Worm (Caenorhabditis elegans) whole organism, L2 larva: ENCODE results near the gene sto-6.

ENCODE experiments used
- C34F6.9 ChIP-seq: fragments of 150-350 bp; optimal IDR thresholded peaks from 2 replicates; lab custom pipeline; 2014; ENCODE audit warnings: missing biosample characterization, missing genetic modification characterization
- F13H6.1 ChIP-seq: sonication (generic microtip); optimal IDR thresholded peaks from 2 replicates; lab custom pipeline; 2016; ENCODE audit warnings: missing genetic modification characterization, missing compliant biosample characterization
- Y55F3AM.14 ChIP-seq: fragments of 200-800 bp; sonication (Bioruptor generic); optimal IDR thresholded peaks from 2 replicates; lab custom pipeline; 2018; ENCODE audit warnings: mild to moderate bottlenecking, missing genetic modification characterization, missing compliant biosample characterization
- ZK546.5 ChIP-seq: sonication (generic microtip); optimal IDR thresholded peaks from 2 replicates; lab custom pipeline; 2017; ENCODE audit warnings: missing biosample characterization, missing genetic modification characterization
- alr-1 ChIP-seq: fragments of 150-350 bp; optimal IDR thresholded peaks from 2 replicates; lab custom pipeline; 2014; ENCODE audit warnings: missing biosample characterization, missing genetic modification characterization
- aly-2 ChIP-seq: fragments of 150-350 bp; optimal IDR thresholded peaks from 2 replicates; lab custom pipeline; 2014; ENCODE audit warnings: missing biosample characterization, missing genetic modification characterization
- ama-1 ChIP-seq: fragments of 150-350 bp; optimal IDR thresholded peaks from 2 replicates; lab custom pipeline; 2018; ENCODE audit warnings: inconsistent platforms
- ceh-16 ChIP-seq: fragments of 150-350 bp; optimal IDR thresholded peaks from 2 replicates; lab custom pipeline; 2014; ENCODE audit warnings: missing biosample characterization, missing genetic modification characterization
- crh-2 ChIP-seq: sonication (generic microtip); optimal IDR thresholded peaks from 2 replicates; lab custom pipeline; 2017; ENCODE audit warnings: missing biosample characterization, missing genetic modification characterization
- dmd-4 ChIP-seq: sonication (generic microtip); optimal IDR thresholded peaks from 2 replicates; lab custom pipeline; 2017; ENCODE audit warnings: missing biosample characterization, missing genetic modification characterization
- egl-27 ChIP-seq: sonication (generic microtip); optimal IDR thresholded peaks from 3 replicates; lab custom pipeline; 2017; ENCODE audit warnings: missing biosample characterization, missing genetic modification reagents, missing genetic modification characterization
- elt-1 ChIP-seq: fragments of 150-350 bp; optimal IDR thresholded peaks from 2 replicates; lab custom pipeline; 2014; ENCODE audit warnings: missing biosample characterization, missing genetic modification characterization
- elt-3 ChIP-seq: sonication (generic microtip); optimal IDR thresholded peaks from 2 replicates; lab custom pipeline; 2017; ENCODE audit warnings: missing biosample characterization, missing genetic modification characterization
- fos-1 ChIP-seq: fragments of 150-350 bp; optimal IDR thresholded peaks from 2 replicates; lab custom pipeline; 2014; ENCODE audit warnings: missing biosample characterization, missing genetic modification characterization
- gmeb-1 ChIP-seq: fragments of 150-350 bp; optimal IDR thresholded peaks from 2 replicates; lab custom pipeline; 2014; ENCODE audit warnings: missing biosample characterization, missing genetic modification characterization
- lin-11 ChIP-seq: fragments of 150-350 bp; sonication (generic microtip); optimal IDR thresholded peaks from 2 replicates; lab custom pipeline; 2014; ENCODE audit warnings: missing biosample characterization, missing genetic modification characterization, inconsistent platforms, mixed read lengths
- lin-13 ChIP-seq: fragments of 150-350 bp; optimal IDR thresholded peaks from 2 replicates; lab custom pipeline; 2014; ENCODE audit warnings: missing biosample characterization, missing genetic modification reagents, missing genetic modification characterization
- lin-39 ChIP-seq: fragments of 150-350 bp; optimal IDR thresholded peaks from 2 replicates; lab custom pipeline; 2014; ENCODE audit warnings: missing biosample characterization, missing genetic modification reagents, missing genetic modification characterization
- lsy-2 ChIP-seq, 2 experiments: fragments of 150-350 bp in 1 of 2; sonication (generic microtip) in 1 of 2; optimal IDR thresholded peaks; 2 replicates each; lab custom pipeline; 2014 to 2017; ENCODE audit warnings: missing biosample characterization in 2 of 2, missing genetic modification characterization in 2 of 2
- mab-5 ChIP-seq: fragments of 150-350 bp; optimal IDR thresholded peaks from 2 replicates; lab custom pipeline; 2014; ENCODE audit warnings: missing biosample characterization, missing genetic modification characterization
- mbf-1 ChIP-seq: sonication (generic microtip); optimal IDR thresholded peaks from 2 replicates; lab custom pipeline; 2017; ENCODE audit warnings: missing biosample characterization, missing genetic modification characterization
- nhr-10 ChIP-seq: sonication (generic microtip); optimal IDR thresholded peaks from 2 replicates; lab custom pipeline; 2017; ENCODE audit warnings: missing biosample characterization, missing genetic modification characterization
- nhr-12 ChIP-seq: fragments of 150-350 bp; optimal IDR thresholded peaks from 2 replicates; lab custom pipeline; 2014; ENCODE audit warnings: missing biosample characterization, missing genetic modification characterization
- nhr-129 ChIP-seq: fragments of 150-350 bp; optimal IDR thresholded peaks from 2 replicates; lab custom pipeline; 2014; ENCODE audit warnings: missing biosample characterization, missing genetic modification characterization
- nhr-21 ChIP-seq: fragments of 150-350 bp; optimal IDR thresholded peaks from 2 replicates; lab custom pipeline; 2014; ENCODE audit warnings: missing biosample characterization, missing genetic modification characterization
- nhr-237 ChIP-seq: fragments of 150-350 bp; optimal IDR thresholded peaks from 2 replicates; lab custom pipeline; 2014; ENCODE audit warnings: missing biosample characterization, missing genetic modification characterization
- nhr-25 ChIP-seq: fragments of 150-350 bp; sonication (generic microtip); optimal IDR thresholded peaks from 3 replicates; lab custom pipeline; 2014; ENCODE audit warnings: missing biosample characterization, missing genetic modification characterization
- nhr-6 ChIP-seq: fragments of 150-350 bp; optimal IDR thresholded peaks from 2 replicates; lab custom pipeline; 2014; ENCODE audit warnings: missing biosample characterization, missing genetic modification characterization
- sem-4 ChIP-seq: fragments of 150-350 bp; optimal IDR thresholded peaks from 2 replicates; lab custom pipeline; 2014; ENCODE audit warnings: missing biosample characterization, missing genetic modification reagents, missing genetic modification characterization
- sma-3 ChIP-seq: sonication (generic microtip); optimal IDR thresholded peaks from 2 replicates; lab custom pipeline; 2016; ENCODE audit warnings: missing genetic modification reagents, missing genetic modification characterization, missing compliant biosample characterization
- sma-9 ChIP-seq, 2 experiments: fragments of 150-350 bp in 1 of 2; sonication (generic microtip) in 1 of 2; optimal IDR thresholded peaks; 2 replicates each; lab custom pipeline; 2014 to 2016; ENCODE audit warnings: missing genetic modification characterization in 2 of 2, mild to moderate bottlenecking in 1 of 2, missing biosample characterization in 1 of 2, missing compliant biosample characterization in 1 of 2, missing genetic modification reagents in 1 of 2, moderate library complexity in 1 of 2
- unc-39 ChIP-seq: fragments of 150-350 bp; optimal IDR thresholded peaks from 2 replicates; lab custom pipeline; 2014; ENCODE audit warnings: missing biosample characterization, missing genetic modification characterization
- unc-55 ChIP-seq: fragments of 150-350 bp; sonication (generic microtip); optimal IDR thresholded peaks from 3 replicates; lab custom pipeline; 2014; ENCODE audit warnings: missing biosample characterization, missing genetic modification reagents, missing genetic modification characterization
- zag-1 ChIP-seq: fragments of 150-350 bp; optimal IDR thresholded peaks from 2 replicates; lab custom pipeline; 2014; ENCODE audit warnings: missing biosample characterization, missing genetic modification characterization
- ztf-1 ChIP-seq: fragments of 200-800 bp; sonication (Bioruptor generic); conservative IDR thresholded peaks from 2 replicates; pipeline ENCODE4 v1.3.6; 2022; ENCODE audit warnings: missing genetic modification characterization, missing compliant biosample characterization
- ztf-11 ChIP-seq: sonication (generic microtip); optimal IDR thresholded peaks from 2 replicates; lab custom pipeline; 2017; ENCODE audit warnings: missing biosample characterization, missing genetic modification characterization

The sto-6 gene

ce11 chrX:11645517-11645916, 13.3 kb downstream of the sto-6 start (continued):
- peak; percentile 27 for TF ChIP-seq fos-1 (tag; lab: Kevin White, UChicago)

ce11 chrX:11647165-11647564, 15.0 kb downstream of the sto-6 start, which contains the start of gene T04F8.8:
Gene T04F8.8, plus strand, starts transcription at chrX:11647465.
- TF ChIP-seq nhr-25 (tag; lab: Kevin White, UChicago) (no peak), unc-39 (tag; lab: Kevin White, UChicago) (no peak), F13H6.1 (tag; lab: Kevin White, UChicago) (no peak), sma-3 (GFP tag; lab: Kevin White, UChicago) (peak; percentile 64), mbf-1 (no peak)

ce11 chrX:11650751-11651150, 18.5 kb downstream of the sto-6 start, which contains the start of gene cutl-11:
Gene cutl-11, minus strand, starts transcription at chrX:11650851.
- no peak for TF ChIP-seq alr-1 (tag; lab: Kevin White, UChicago)
- TF ChIP-seq nhr-12, result no peak
- no peak for TF ChIP-seq sma-3 (GFP tag; lab: Kevin White, UChicago)
- no peak for TF ChIP-seq nhr-21
- TF ChIP-seq elt-3, result no peak
- TF ChIP-seq Y55F3AM.14 (GFP tag; lab: Kevin White, UChicago), result no peak
- no peak for TF ChIP-seq ztf-1 (GFP tag; lab: Robert Waterston, UW)
- TF ChIP-seq fos-1 (tag; lab: Kevin White, UChicago), result no peak
- TF ChIP-seq unc-55 (GFP tag; lab: Kevin White, UChicago), result no peak
- TF ChIP-seq dmd-4 (tag; lab: Kevin White, UChicago), result no peak
- no peak for TF ChIP-seq ceh-16 (tag; lab: Kevin White, UChicago)
- TF ChIP-seq elt-1, result no peak
- TF ChIP-seq ama-1 (lab: Kevin White, UChicago), result no peak
- TF ChIP-seq, all 48 proteins: peak for 0

- TF ChIP-seq fos-1 (tag; lab: Kevin White, UChicago), result peak; percentile 82
- no peak for TF ChIP-seq unc-39 (tag; lab: Kevin White, UChicago)
- peak; percentile 77 for TF ChIP-seq C34F6.9 (tag; lab: Kevin White, UChicago)
- peak; percentile 58 for TF ChIP-seq gmeb-1 (tag; lab: Kevin White, UChicago)
- TF ChIP-seq nhr-6 (tag; lab: Kevin White, UChicago), result peak; percentile 27
- peak; percentile 69 for TF ChIP-seq crh-2
- TF ChIP-seq aly-2, result no peak
- TF ChIP-seq lin-13, result peak; percentile 48
- no peak for TF ChIP-seq ztf-11 (tag; lab: Kevin White, UChicago)
- peak; percentile 42 for TF ChIP-seq sem-4 (tag; lab: Kevin White, UChicago)
- peak; percentile 32 for TF ChIP-seq ceh-16 (tag; lab: Kevin White, UChicago)
- no peak for TF ChIP-seq zag-1 (tag; lab: Kevin White, UChicago)
- peak; percentile 33 for TF ChIP-seq nhr-21
- TF ChIP-seq lin-11 (tag; lab: Kevin White, UChicago), result peak; percentile 31
- no peak for TF ChIP-seq dmd-4 (tag; lab: Kevin White, UChicago)
- TF ChIP-seq sma-9 (GFP tag; optimal IDR thresholded peaks at IDR 0.05; lab: Kevin White, UChicago), result peak; percentile 76
- no peak for TF ChIP-seq sma-9 (tag; optimal IDR thresholded peaks at IDR 0.05; lab: Kevin White, UChicago)
- no peak for TF ChIP-seq mab-5 (tag; lab: Kevin White, UChicago)
- peak in 1 of 2 experiments; percentile 67 for TF ChIP-seq lsy-2 (tag; optimal IDR thresholded peaks at IDR 0.05; lab: Kevin White, UChicago)
- TF ChIP-seq unc-55 (GFP tag; lab: Kevin White, UChicago), result peak; percentile 77
- TF ChIP-seq nhr-237 (tag; lab: Kevin White, UChicago), result no peak
- no peak for TF ChIP-seq ZK546.5 (tag; lab: Kevin White, UChicago)
- no peak for TF ChIP-seq lin-39 (tag; lab: Kevin White, UChicago)
- TF ChIP-seq nhr-25 (tag; lab: Kevin White, UChicago), result peak; percentile 63
- peak; percentile 28 for TF ChIP-seq F13H6.1 (tag; lab: Kevin White, UChicago)
- TF ChIP-seq alr-1 (tag; lab: Kevin White, UChicago), result no peak
- TF ChIP-seq nhr-129 (tag; lab: Kevin White, UChicago), result peak; percentile 84
- TF ChIP-seq sma-3 (GFP tag; lab: Kevin White, UChicago), result peak; percentile 29
Measured at ce11 chrX:11656519-11657006, 24.4 kb downstream of the sto-6 start, which contains the start of gene T04F8.2. Gene T04F8.2, minus strand, starts transcription at chrX:11656569.

- TF ChIP-seq nhr-12 (no peak), nhr-10 (tag; lab: Kevin White, UChicago) (no peak), dmd-4 (tag; lab: Kevin White, UChicago) (no peak), ztf-1 (GFP tag; lab: Robert Waterston, UW) (no peak), unc-39 (tag; lab: Kevin White, UChicago) (no peak), aly-2 (no peak), fos-1 (tag; lab: Kevin White, UChicago) (no peak), egl-27 (no peak)
Measured at ce11 chrX:11658331-11658730, 26.1 kb downstream of the sto-6 start, which contains the start of gene T04F8.3. Gene T04F8.3, plus strand, starts transcription at chrX:11658631.
